Worm (Caenorhabditis elegans) whole organism, mixed stage, embryonic: ENCODE results near the gene irld-21.

Experiments used
- bed-3 ChIP-seq: fragments of 200-800 bp; sonication (Bioruptor generic); optimal IDR thresholded peaks from 3 replicates; lab custom pipeline; 2018; ENCODE audit warnings: mild to moderate bottlenecking, missing genetic modification characterization, moderate library complexity, missing compliant biosample characterization
- blmp-1 ChIP-seq: fragments of 150-350 bp; optimal IDR thresholded peaks from 2 replicates; lab custom pipeline; 2014; ENCODE audit warnings: missing biosample characterization, missing genetic modification characterization
- ceh-39 ChIP-seq: fragments of 150-350 bp; optimal IDR thresholded peaks from 2 replicates; lab custom pipeline; 2014; ENCODE audit warnings: missing biosample characterization, missing genetic modification characterization
- ceh-43 ChIP-seq: fragments of 200-800 bp; sonication (Bioruptor generic); optimal IDR thresholded peaks from 2 replicates; lab custom pipeline; 2018; ENCODE audit warnings: mild to moderate bottlenecking, missing genetic modification characterization, moderate library complexity, missing compliant biosample characterization
- ceh-83 ChIP-seq: fragments of 200-800 bp; sonication (Bioruptor generic); optimal IDR thresholded peaks from 2 replicates; lab custom pipeline; 2018; ENCODE audit warnings: mild to moderate bottlenecking, missing genetic modification characterization, missing compliant biosample characterization
- ces-1 ChIP-seq: fragments of 150-350 bp; optimal IDR thresholded peaks from 2 replicates; lab custom pipeline; 2014; ENCODE audit warnings: missing biosample characterization, missing genetic modification reagents, missing genetic modification characterization
- cnd-1 ChIP-seq: fragments of 200-800 bp; sonication (Bioruptor generic); optimal IDR thresholded peaks from 2 replicates; lab custom pipeline; 2018; ENCODE audit warnings: mild to moderate bottlenecking, missing genetic modification characterization, missing compliant biosample characterization
- drap-1 ChIP-seq: fragments of 200-800 bp; sonication (Bioruptor generic); optimal IDR thresholded peaks from 3 replicates; lab custom pipeline; 2018; ENCODE audit warnings: mild to moderate bottlenecking, missing genetic modification characterization, missing compliant biosample characterization
- elt-1 ChIP-seq: sonication (generic microtip); optimal IDR thresholded peaks from 2 replicates; lab custom pipeline; 2017; ENCODE audit warnings: missing genetic modification characterization, mild to moderate bottlenecking, missing compliant biosample characterization, antibody characterized with exemption, moderate library complexity, borderline replicate concordance; ENCODE audit not compliant: insufficient read depth
- elt-3 ChIP-seq: fragments of 150-350 bp; optimal IDR thresholded peaks from 2 replicates; lab custom pipeline; 2014; ENCODE audit warnings: missing biosample characterization, missing genetic modification characterization
- ham-2 ChIP-seq: fragments of 200-800 bp; sonication (Bioruptor generic); optimal IDR thresholded peaks from 2 replicates; lab custom pipeline; 2018; ENCODE audit warnings: mild to moderate bottlenecking, missing genetic modification characterization, missing compliant biosample characterization
- lin-13 ChIP-seq: fragments of 150-350 bp; optimal IDR thresholded peaks from 2 replicates; lab custom pipeline; 2014; ENCODE audit warnings: missing biosample characterization, missing genetic modification characterization
- lin-32 ChIP-seq: fragments of 200-800 bp; sonication (Bioruptor generic); optimal IDR thresholded peaks from 2 replicates; lab custom pipeline; 2018; ENCODE audit warnings: mild to moderate bottlenecking, missing genetic modification characterization, missing compliant biosample characterization
- lsy-2 ChIP-seq: fragments of 150-350 bp; optimal IDR thresholded peaks from 2 replicates; lab custom pipeline; 2014; ENCODE audit warnings: missing biosample characterization, missing genetic modification characterization
- mab-5 ChIP-seq: fragments of 150-350 bp; optimal IDR thresholded peaks from 2 replicates; lab custom pipeline; 2014; ENCODE audit warnings: missing biosample characterization, missing genetic modification characterization
- mep-1 ChIP-seq: fragments of 150-350 bp; optimal IDR thresholded peaks from 2 replicates; lab custom pipeline; 2017; ENCODE audit warnings: missing biosample characterization, missing genetic modification reagents, missing genetic modification characterization, inconsistent platforms
- mls-2 ChIP-seq: sonication (generic microtip); optimal IDR thresholded peaks from 2 replicates; lab custom pipeline; 2016; ENCODE audit warnings: mild to moderate bottlenecking, missing genetic modification characterization, moderate library complexity, missing compliant biosample characterization
- nhr-12 ChIP-seq: fragments of 150-350 bp; optimal IDR thresholded peaks from 2 replicates; lab custom pipeline; 2014; ENCODE audit warnings: missing biosample characterization, missing genetic modification characterization
- nhr-2 ChIP-seq: fragments of 150-350 bp; optimal IDR thresholded peaks from 2 replicates; lab custom pipeline; 2014; ENCODE audit warnings: missing biosample characterization, missing genetic modification characterization
- nhr-237 ChIP-seq: fragments of 150-350 bp; optimal IDR thresholded peaks from 2 replicates; lab custom pipeline; 2014; ENCODE audit warnings: missing biosample characterization, missing genetic modification characterization
- nhr-28 ChIP-seq: fragments of 150-350 bp; optimal IDR thresholded peaks from 2 replicates; lab custom pipeline; 2014; ENCODE audit warnings: missing biosample characterization, missing genetic modification characterization
- nhr-76 ChIP-seq: sonication (generic microtip); optimal IDR thresholded peaks from 2 replicates; lab custom pipeline; 2017; ENCODE audit warnings: missing biosample characterization, missing genetic modification characterization
- pha-4 ChIP-seq: fragments of 150-350 bp; optimal IDR thresholded peaks from 2 replicates; lab custom pipeline; 2018; ENCODE audit warnings: missing biosample characterization, missing genetic modification reagents, missing genetic modification characterization
- sem-2 ChIP-seq: fragments of 200-800 bp; sonication (Bioruptor generic); optimal IDR thresholded peaks from 2 replicates; lab custom pipeline; 2018; ENCODE audit warnings: mild to moderate bottlenecking, missing genetic modification characterization, missing compliant biosample characterization
- snpc-4 ChIP-seq: fragments of 150-350 bp; optimal IDR thresholded peaks from 2 replicates; lab custom pipeline; 2014; ENCODE audit warnings: missing biosample characterization, missing genetic modification characterization
- sptf-1 ChIP-seq: sonication (generic microtip); optimal IDR thresholded peaks from 2 replicates; lab custom pipeline; 2017; ENCODE audit warnings: mild to moderate bottlenecking, missing genetic modification characterization, moderate library complexity, missing compliant biosample characterization
- tbx-8 ChIP-seq: fragments of 200-800 bp; sonication (Bioruptor generic); optimal IDR thresholded peaks from 2 replicates; lab custom pipeline; 2018; ENCODE audit warnings: mild to moderate bottlenecking, missing genetic modification characterization, moderate library complexity, missing compliant biosample characterization
- unc-120 ChIP-seq: sonication (generic microtip); optimal IDR thresholded peaks from 2 replicates; lab custom pipeline; 2017; ENCODE audit warnings: missing genetic modification characterization, missing compliant biosample characterization; ENCODE audit not compliant: poor library complexity, severe bottlenecking
- unc-39 ChIP-seq: fragments of 150-350 bp; optimal IDR thresholded peaks from 2 replicates; lab custom pipeline; 2014; ENCODE audit warnings: missing biosample characterization, missing genetic modification characterization
- unc-62 ChIP-seq: fragments of 150-350 bp; optimal IDR thresholded peaks from 2 replicates; lab custom pipeline; 2014; ENCODE audit warnings: missing biosample characterization, missing genetic modification reagents, missing genetic modification characterization
- ztf-11 ChIP-seq: fragments of 150-350 bp; optimal IDR thresholded peaks from 2 replicates; lab custom pipeline; 2014; ENCODE audit warnings: missing biosample characterization, missing genetic modification characterization

The irld-21 gene

DNA sequence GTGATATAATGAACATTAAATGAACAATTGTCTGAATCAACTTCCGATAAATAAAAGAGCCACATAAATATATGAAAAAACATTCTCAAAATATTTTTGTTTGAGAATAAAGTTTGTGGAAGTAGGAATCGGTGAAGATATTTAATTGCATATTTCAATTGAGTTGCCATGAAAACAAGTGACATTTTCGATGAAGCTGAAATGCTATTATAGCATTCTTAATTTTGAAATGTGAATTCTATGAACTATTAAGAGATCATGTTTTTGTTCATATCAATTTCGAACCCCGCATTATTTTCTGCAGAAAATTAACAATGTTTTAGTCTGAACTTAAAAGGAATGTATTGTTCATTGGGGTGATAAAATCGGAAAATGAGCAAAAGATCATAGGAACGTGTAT lies at the start of gene irld-21:
TSS of gene irld-21 (minus strand) at position 101 of the 400 bp plus-strand sequence.
- TF ChIP-seq snpc-4 (tag; lab: Kevin White, UChicago) (no peak), ceh-83 (GFP tag; lab: Kevin White, UChicago) (no peak), mls-2 (no peak), tbx-8 (GFP tag; lab: Kevin White, UChicago) (no peak), nhr-12 (no peak), sptf-1 (no peak), cnd-1 (tag; lab: Kevin White, UChicago) (no peak), lin-13 (tag; lab: Kevin White, UChicago) (no peak), pha-4 (no peak), nhr-28 (no peak), lin-32 (no peak), elt-1 (tag; lab: Kevin White, UChicago) (no peak), nhr-2 (tag; lab: Kevin White, UChicago) (no peak), ceh-39 (tag; lab: Kevin White, UChicago) (no peak), unc-120 (tag; lab: Kevin White, UChicago) (no peak)

DNA sequence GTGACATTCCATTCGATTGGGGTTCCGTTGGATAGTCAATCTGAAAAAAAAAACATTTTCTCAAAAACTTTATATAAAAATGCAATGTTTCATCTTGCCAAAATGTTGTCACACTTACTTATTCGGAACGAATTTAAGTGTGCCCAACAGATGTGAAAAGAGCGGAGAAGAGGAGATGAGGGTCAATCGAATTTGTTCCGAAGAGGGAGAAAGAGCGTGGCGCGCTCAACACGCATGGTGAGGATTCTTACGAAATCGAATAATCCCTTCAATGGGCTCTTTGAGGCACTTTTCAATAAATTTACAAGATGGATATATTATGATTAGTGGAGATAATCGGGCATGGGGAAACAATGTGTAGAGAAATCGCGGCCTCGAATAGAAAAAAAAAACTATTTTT lies 48.7 kb upstream of the irld-21 start:
- no peak for TF ChIP-seq drap-1
- peak; percentile 99 for TF ChIP-seq ces-1
- no peak for TF ChIP-seq cnd-1 (tag; lab: Kevin White, UChicago)
- no peak for TF ChIP-seq ceh-43 (GFP tag; lab: Kevin White, UChicago)
- TF ChIP-seq elt-3 (tag; lab: Kevin White, UChicago), result no peak
- no peak for TF ChIP-seq unc-39
- no peak for TF ChIP-seq ham-2 (GFP tag; lab: Kevin White, UChicago)

DNA sequence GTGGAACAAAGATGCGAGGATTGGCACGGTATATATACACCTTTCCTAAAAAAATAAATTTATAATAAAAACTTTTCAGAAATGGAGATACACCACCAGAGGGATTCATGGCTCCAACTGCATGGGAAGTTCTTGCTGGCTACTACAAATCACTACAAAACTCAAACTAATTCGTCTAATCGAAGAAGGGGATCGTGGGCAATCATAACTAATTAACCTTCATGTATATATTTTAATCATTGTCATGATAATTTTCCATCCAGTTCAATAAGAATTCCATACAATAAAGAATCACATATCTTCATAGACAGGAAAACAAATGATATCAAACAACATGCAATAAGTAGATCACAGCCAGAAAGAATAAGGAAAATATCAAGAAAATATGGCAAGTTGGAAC lies 42.0 kb upstream of the irld-21 start:
- TF ChIP-seq lin-32 (no peak), ces-1 (no peak)

DNA sequence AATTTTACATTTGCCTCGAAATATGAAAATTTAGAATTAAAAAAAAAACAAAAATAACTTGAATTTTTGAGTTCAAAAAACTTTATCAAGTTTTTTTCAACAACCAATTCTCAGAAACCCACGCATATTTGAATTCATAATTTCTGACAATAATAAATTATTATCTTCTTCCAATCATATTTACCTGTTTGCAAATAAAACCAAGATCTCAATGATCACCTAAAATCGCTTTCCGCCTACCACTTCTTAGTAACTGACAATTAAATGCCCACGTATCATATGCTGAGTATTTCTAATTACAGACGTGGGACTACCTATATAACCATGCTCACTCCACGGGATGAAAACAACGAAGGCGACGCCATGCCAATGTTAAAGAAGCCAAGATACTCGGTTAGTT lies 39.6 kb upstream of the irld-21 start, which contains the start of gene pps-1:
TSS of gene pps-1 (plus strand) at position 301 of the 400 bp plus-strand sequence.
- TF ChIP-seq ces-1, result no peak
- TF ChIP-seq elt-1 (tag; lab: Kevin White, UChicago), result no peak
- no peak for TF ChIP-seq unc-39
- no peak for TF ChIP-seq nhr-28
- no peak for TF ChIP-seq nhr-237 (tag; lab: Kevin White, UChicago)
- TF ChIP-seq mab-5, result no peak
- TF ChIP-seq snpc-4 (tag; lab: Kevin White, UChicago), result no peak
- no peak for TF ChIP-seq blmp-1
- no peak for TF ChIP-seq tbx-8 (GFP tag; lab: Kevin White, UChicago)
- TF ChIP-seq sptf-1, result no peak

DNA sequence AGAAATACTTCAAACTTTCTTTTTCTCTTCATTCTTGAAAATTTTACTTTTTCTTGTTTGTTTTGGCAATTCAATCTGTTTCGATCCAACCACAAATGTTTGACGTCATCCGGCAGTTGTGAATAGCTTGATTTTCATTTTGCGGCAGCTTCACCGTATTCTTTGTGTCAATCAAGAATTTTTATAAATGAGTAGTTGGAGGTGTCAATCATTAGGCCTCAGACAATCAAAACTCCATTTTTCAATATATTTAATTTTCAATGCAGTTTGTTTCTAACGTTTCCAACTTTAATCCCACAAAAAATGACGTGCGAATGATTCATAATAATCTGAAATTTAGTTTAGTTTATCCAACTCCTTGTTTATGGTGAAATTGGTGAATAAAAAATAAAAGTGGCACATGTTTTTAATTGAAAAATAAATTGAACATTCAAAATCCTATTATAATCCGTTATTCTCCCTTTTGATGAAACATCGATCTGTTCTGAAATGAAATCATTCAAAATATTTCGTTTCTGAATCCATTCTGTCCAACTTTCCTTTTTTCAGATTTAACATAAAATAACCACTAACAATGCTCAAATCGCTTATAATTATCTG lies 35.5 kb upstream of the irld-21 start, which contains the start of gene ttr-53:
TSS of gene ttr-53 (plus strand) at position 550 of the 600 bp plus-strand sequence.
- TF ChIP-seq tbx-8 (GFP tag; lab: Kevin White, UChicago) (no peak), mep-1 (tag; lab: Kevin White, UChicago) (no peak), ceh-83 (GFP tag; lab: Kevin White, UChicago) (no peak), ham-2 (GFP tag; lab: Kevin White, UChicago) (no peak), unc-120 (tag; lab: Kevin White, UChicago) (no peak), cnd-1 (tag; lab: Kevin White, UChicago) (no peak), nhr-76 (tag; lab: Kevin White, UChicago) (no peak), snpc-4 (tag; lab: Kevin White, UChicago) (no peak), lsy-2 (no peak), pha-4 (no peak), unc-62 (GFP tag; lab: Kevin White, UChicago) (no peak), bed-3 (GFP tag; lab: Kevin White, UChicago) (no peak)

DNA sequence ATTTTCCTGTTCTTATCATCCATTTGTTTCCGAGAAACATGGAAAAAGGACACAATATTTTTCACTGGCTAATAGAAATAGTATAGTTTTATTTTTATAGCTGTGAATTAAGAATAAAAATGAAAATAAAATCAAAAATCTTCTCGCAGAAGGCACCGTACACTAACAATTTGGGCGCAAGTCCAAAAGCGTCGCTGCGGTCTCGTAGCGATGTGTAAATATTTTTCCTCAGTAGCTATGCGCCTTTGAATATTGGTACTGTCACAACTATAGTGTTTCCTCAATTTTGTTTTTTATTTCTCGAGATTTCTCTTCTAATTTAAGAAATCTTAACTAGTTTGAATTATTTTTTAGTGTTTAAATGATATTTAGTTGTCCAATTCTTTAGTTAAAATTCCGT lies 34.9 kb upstream of the irld-21 start:
- TF ChIP-seq nhr-28, result no peak
- no peak for TF ChIP-seq bed-3 (GFP tag; lab: Kevin White, UChicago)
- no peak for TF ChIP-seq lin-32
- no peak for TF ChIP-seq unc-120 (tag; lab: Kevin White, UChicago)
- no peak for TF ChIP-seq ztf-11 (tag; lab: Kevin White, UChicago)
- TF ChIP-seq nhr-76 (tag; lab: Kevin White, UChicago), result no peak
- TF ChIP-seq ham-2 (GFP tag; lab: Kevin White, UChicago), result no peak
- no peak for TF ChIP-seq mep-1 (tag; lab: Kevin White, UChicago)
- no peak for TF ChIP-seq ceh-43 (GFP tag; lab: Kevin White, UChicago)
- no peak for TF ChIP-seq nhr-237 (tag; lab: Kevin White, UChicago)
- TF ChIP-seq drap-1, result no peak
- no peak for TF ChIP-seq sem-2 (GFP tag; lab: Kevin White, UChicago)
- no peak for TF ChIP-seq unc-62 (GFP tag; lab: Kevin White, UChicago)
- no peak for TF ChIP-seq blmp-1
- no peak for TF ChIP-seq snpc-4 (tag; lab: Kevin White, UChicago)
